Fruit fly (Drosophila melanogaster) whole organism, embryonic: ENCODE results near the gene CG9855.

Experiments used
- Ada2b ChIP-seq: fragments of 200-800 bp; sonication (Bioruptor generic); IDR thresholded peaks from 2 replicates; pipeline ENCODE4 v1.3.6; 2022; ENCODE audit warnings: missing biosample characterization, missing genetic modification characterization
- Blimp-1 ChIP-seq: fragments of 200-800 bp; sonication (Bioruptor generic); optimal IDR thresholded peaks from 3 replicates; lab custom pipeline; 2018; ENCODE audit warnings: missing biosample characterization, missing genetic modification characterization, mild to moderate bottlenecking, moderate library complexity, missing genetic modification reagents
- CG5180 ChIP-seq: fragments of 200-800 bp; sonication (Bioruptor generic); optimal IDR thresholded peaks from 3 replicates; lab custom pipeline; 2017; ENCODE audit warnings: missing biosample characterization, missing genetic modification characterization, mild to moderate bottlenecking, moderate library complexity, missing genetic modification reagents
- YL-1 ChIP-seq: fragments of 200-800 bp; sonication (Bioruptor generic); optimal IDR thresholded peaks from 3 replicates; lab custom pipeline; 2017; ENCODE audit warnings: missing biosample characterization, mild to moderate bottlenecking, missing genetic modification characterization
- al ChIP-seq: fragments of 200-800 bp; sonication (Bioruptor generic); IDR thresholded peaks from 2 replicates; pipeline ENCODE4 v1.3.6; 2022; ENCODE audit warnings: missing biosample characterization, missing genetic modification characterization
- insv ChIP-seq, 2 experiments: fragments of 200-800 bp; sonication (Bioruptor generic); optimal IDR thresholded peaks; 3 replicates each; lab custom pipeline; 2016 to 2018; ENCODE audit warnings: missing biosample characterization in 2 of 2, missing genetic modification characterization in 2 of 2
- row ChIP-seq: fragments of 200-800 bp; sonication (Bioruptor generic); IDR thresholded peaks from 3 replicates; pipeline ENCODE4 v1.3.6; 2022; ENCODE audit warnings: missing biosample characterization, missing genetic modification characterization
- seq ChIP-seq: fragments of 200-800 bp; sonication (Bioruptor generic); IDR thresholded peaks from 2 replicates; pipeline ENCODE4 v1.3.6; 2022; ENCODE audit warnings: missing biosample characterization, missing genetic modification characterization
- wdn ChIP-seq: fragments of 200-800 bp; sonication (Bioruptor generic); IDR thresholded peaks from 2 replicates; pipeline ENCODE4 v1.3.6; 2022; ENCODE audit warnings: missing biosample characterization, missing genetic modification characterization
- yki ChIP-seq: fragments of >200 bp; optimal IDR thresholded peaks from 3 replicates; lab custom pipeline; 2018

dm6 chr3R:4381079-4381919 lies 16.4 kb downstream of the CG9855 start, which contains the start of gene Cont:
- TF ChIP-seq Blimp-1 (no peak), wdn (no peak), CG5180 (GFP tag; lab: Kevin White, UChicago) (no peak), YL-1 (peak; percentile 79), yki (lab: Kevin White, UChicago) (no peak), al (no peak), insv (GFP tag; optimal IDR thresholded peaks at IDR 0.05; lab: Kevin White, UChicago) (no peak), seq (GFP tag; lab: Robert Waterston, UW) (no peak), row (GFP tag; lab: Robert Waterston, UW) (peak; percentile 37; the same call in 1 of the 3 replicates), Ada2b (no peak)
